Worm (Caenorhabditis elegans): Measurements from ENCODE around the gene epac-1.

The epac-1 gene

DNA sequence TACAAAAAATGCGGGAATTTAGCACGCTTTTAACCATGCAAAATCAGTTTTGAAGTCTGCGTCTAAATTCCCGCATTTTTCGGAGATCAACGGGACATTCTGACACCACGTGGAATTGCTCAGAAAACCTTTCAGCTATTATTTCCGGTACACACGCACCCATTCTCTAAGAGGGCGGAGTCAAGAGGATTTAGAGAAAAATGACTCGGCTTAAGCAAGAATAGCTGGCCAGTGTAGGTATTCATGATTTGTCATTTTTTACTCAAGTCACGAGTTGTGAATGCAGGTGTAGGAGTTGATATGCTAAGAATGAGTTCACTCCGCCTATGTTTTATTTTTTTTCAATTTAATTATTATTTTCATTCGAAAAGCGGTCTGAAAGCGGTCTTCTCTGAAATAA is 38.3 kb upstream of the epac-1 start (continued):
- TF ChIP-seq F10B5.3 (tag; optimal IDR thresholded peaks at IDR 0.05) (no peak), Y75B8A.6 (GFP tag; IDR thresholded peaks at IDR 0.05) (no peak), zfp-2 (tag; optimal IDR thresholded peaks at IDR 0.05) (no peak), lin-38 (GFP tag; IDR thresholded peaks at IDR 0.05) (no peak), lin-29 (GFP tag; IDR thresholded peaks at IDR 0.05) (no peak), F26F4.8 (GFP tag; conservative IDR thresholded peaks at IDR 0.05) (no peak), mdl-1 (tag; optimal IDR thresholded peaks at IDR 0.05) (no peak), dpl-1 (GFP tag; optimal IDR thresholded peaks at IDR 0.05) (no peak), lin-1 (GFP tag; IDR thresholded peaks at IDR 0.05) (no peak), dve-1 (tag; optimal IDR thresholded peaks at IDR 0.05; ENCODE audit: insufficient read depth) (no peak), lsy-2 (tag; optimal IDR thresholded peaks at IDR 0.05) (peak in 1 of 2 experiments; percentile 21), lim-7 (GFP tag; IDR thresholded peaks at IDR 0.05) (no peak), ceh-20 (GFP tag; IDR thresholded peaks at IDR 0.05) (0 out of 2 replicates have a peak, but pooled peaks have one; percentile 26), nhr-25 (tag; optimal IDR thresholded peaks at IDR 0.05; ENCODE audit: borderline replicate concordance, insufficient read depth) (no peak), nhr-111 (GFP tag; optimal IDR thresholded peaks at IDR 0.05) (no peak), nhr-10 (tag; optimal IDR thresholded peaks at IDR 0.05) (no peak), spr-3 (GFP tag; optimal IDR thresholded peaks at IDR 0.05) (no peak), hlh-11 (tag; optimal IDR thresholded peaks at IDR 0.05) (no peak)

DNA sequence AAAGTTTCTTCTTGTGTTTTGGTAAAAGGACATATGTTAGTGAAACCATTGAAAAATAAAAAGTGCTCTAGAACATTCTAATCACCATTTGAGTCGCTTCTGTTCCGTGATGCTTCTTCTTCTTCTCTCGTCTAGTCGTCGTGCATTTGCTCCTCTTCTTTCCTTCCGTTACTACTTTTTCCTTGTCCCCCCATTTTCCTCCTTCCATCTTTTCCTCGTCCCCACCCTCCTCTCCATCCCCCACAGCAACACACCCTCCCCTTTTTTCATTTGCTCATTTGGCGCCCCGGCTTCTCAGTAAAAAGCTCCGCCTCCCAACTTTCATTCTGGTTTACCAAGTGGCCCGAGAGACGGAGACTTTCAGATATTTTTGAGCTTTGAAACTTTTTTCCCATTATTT is 37.3 kb upstream of the epac-1 start:
- TF ChIP-seq pqm-1 (tag; optimal IDR thresholded peaks at IDR 0.05) (no peak), lim-7 (GFP tag; IDR thresholded peaks at IDR 0.05) (no peak), hlh-30 (tag; optimal IDR thresholded peaks at IDR 0.05; ENCODE audit: insufficient read depth) (peak; percentile 22), D1046.2 (GFP tag; IDR thresholded peaks at IDR 0.05) (no peak), hmg-1.1 (GFP tag; IDR thresholded peaks at IDR 0.05) (peak; percentile 50; the same call in 1 of the 2 replicates), mdl-1 (tag; optimal IDR thresholded peaks at IDR 0.05) (peak in 1 of 2 experiments; percentile 7), lin-15B (tag; optimal IDR thresholded peaks at IDR 0.05) (no peak), zfp-3 (GFP tag; conservative IDR thresholded peaks at IDR 0.05) (no peak), madf-5 (GFP tag; IDR thresholded peaks at IDR 0.05) (no peak), hif-1 (tag; optimal IDR thresholded peaks at IDR 0.05) (peak in 1 of 2 experiments; percentile 7), ceh-28 (tag; optimal IDR thresholded peaks at IDR 0.05) (no peak), mes-2 (tag; optimal IDR thresholded peaks at IDR 0.05; ENCODE audit: poor library complexity, severe bottlenecking) (no peak), nhr-10 (tag; optimal IDR thresholded peaks at IDR 0.05) (no peak), ceh-82 (tag; optimal IDR thresholded peaks at IDR 0.05) (no peak), mep-1 (tag; optimal IDR thresholded peaks at IDR 0.05) (peak; percentile 42), egl-43 (GFP tag; IDR thresholded peaks at IDR 0.05) (peak; percentile 57; the same call in 1 of the 2 replicates), zip-2 (tag; optimal IDR thresholded peaks at IDR 0.05) (no peak), aha-1 (tag) (peak; percentile 11), php-3 (GFP tag; IDR thresholded peaks at IDR 0.05) (no peak), lin-38 (GFP tag; IDR thresholded peaks at IDR 0.05) (no peak), nhr-77 (tag; optimal IDR thresholded peaks at IDR 0.05) (no peak), ama-1 (optimal IDR thresholded peaks at IDR 0.05) (peak; percentile 30), hlh-11 (tag; optimal IDR thresholded peaks at IDR 0.05) (peak; percentile 32), arid-1 (GFP tag; conservative IDR thresholded peaks at IDR 0.05) (no peak; the same call in 1 of the 2 replicates), zfp-2 (tag; optimal IDR thresholded peaks at IDR 0.05) (no peak), ces-1 (GFP tag; optimal IDR thresholded peaks at IDR 0.05) (no peak), ctbp-1 (GFP tag; IDR thresholded peaks at IDR 0.05) (peak; percentile 86), zag-1 (tag; optimal IDR thresholded peaks at IDR 0.05) (no peak), nhr-111 (GFP tag; optimal IDR thresholded peaks at IDR 0.05) (no peak), daf-19 (GFP tag; conservative IDR thresholded peaks at IDR 0.05) (no peak), fkh-10 (GFP tag; optimal IDR thresholded peaks at IDR 0.05) (peak; percentile 52), lsy-2 (tag; optimal IDR thresholded peaks at IDR 0.05) (peak; percentile 8 to 64), F49E8.2 (tag; optimal IDR thresholded peaks at IDR 0.05; ENCODE audit: borderline replicate concordance) (no peak), ZK546.5 (tag; optimal IDR thresholded peaks at IDR 0.05) (no peak), mdt-29 (GFP tag; IDR thresholded peaks at IDR 0.05) (no peak), nhr-28 (tag; optimal IDR thresholded peaks at IDR 0.05) (no peak), set-16 (GFP tag; IDR thresholded peaks at IDR 0.05) (peak; percentile 55), F26F4.8 (GFP tag; conservative IDR thresholded peaks at IDR 0.05) (no peak), dmd-8 (GFP tag; IDR thresholded peaks at IDR 0.05) (no peak)
